Fruit fly (Drosophila melanogaster): ENCODE results near the gene Bap111.
A peak's percentile ranks its signal among the peaks of the same experiment; 100 is the strongest.

Gene Bap111

DNA sequence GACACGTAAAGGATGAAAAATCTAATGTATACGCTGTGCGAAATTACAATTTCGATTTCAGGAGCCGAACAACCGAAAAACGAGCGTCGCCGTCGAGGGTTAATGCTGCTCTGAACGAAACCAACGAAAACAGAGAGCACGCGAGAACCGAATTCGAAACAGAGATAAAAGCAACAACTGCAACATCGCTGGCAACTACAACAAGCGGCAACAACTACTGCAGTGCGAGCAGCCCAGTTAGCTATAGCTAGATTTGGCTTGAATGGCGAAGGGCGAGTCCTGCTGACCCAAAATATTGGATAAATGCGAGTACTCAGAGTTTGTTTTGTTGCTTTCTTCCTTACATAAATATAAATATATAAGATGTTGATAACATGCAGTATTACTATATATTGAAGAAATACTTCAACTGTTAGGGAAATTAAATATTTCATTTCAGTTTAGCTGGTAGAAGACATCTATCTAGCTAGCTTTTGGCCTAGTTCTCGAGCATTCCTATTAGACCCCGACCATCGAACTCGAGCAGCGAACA is 14.1 kb upstream of the Bap111 start, which contains the start of gene fend:
fend (minus strand) TSS at position 178 of the 532 bp plus-strand sequence.
- TF ChIP-seq ttk (optimal IDR thresholded peaks at IDR 0.05) (no peak), psq (optimal IDR thresholded peaks at IDR 0.05) (no peak), Sin3A (optimal IDR thresholded peaks at IDR 0.05) (no peak), Myc (optimal IDR thresholded peaks at IDR 0.05) (no peak), insv (optimal IDR thresholded peaks at IDR 0.05) (no peak), h (optimal IDR thresholded peaks at IDR 0.05) (no peak)

DNA sequence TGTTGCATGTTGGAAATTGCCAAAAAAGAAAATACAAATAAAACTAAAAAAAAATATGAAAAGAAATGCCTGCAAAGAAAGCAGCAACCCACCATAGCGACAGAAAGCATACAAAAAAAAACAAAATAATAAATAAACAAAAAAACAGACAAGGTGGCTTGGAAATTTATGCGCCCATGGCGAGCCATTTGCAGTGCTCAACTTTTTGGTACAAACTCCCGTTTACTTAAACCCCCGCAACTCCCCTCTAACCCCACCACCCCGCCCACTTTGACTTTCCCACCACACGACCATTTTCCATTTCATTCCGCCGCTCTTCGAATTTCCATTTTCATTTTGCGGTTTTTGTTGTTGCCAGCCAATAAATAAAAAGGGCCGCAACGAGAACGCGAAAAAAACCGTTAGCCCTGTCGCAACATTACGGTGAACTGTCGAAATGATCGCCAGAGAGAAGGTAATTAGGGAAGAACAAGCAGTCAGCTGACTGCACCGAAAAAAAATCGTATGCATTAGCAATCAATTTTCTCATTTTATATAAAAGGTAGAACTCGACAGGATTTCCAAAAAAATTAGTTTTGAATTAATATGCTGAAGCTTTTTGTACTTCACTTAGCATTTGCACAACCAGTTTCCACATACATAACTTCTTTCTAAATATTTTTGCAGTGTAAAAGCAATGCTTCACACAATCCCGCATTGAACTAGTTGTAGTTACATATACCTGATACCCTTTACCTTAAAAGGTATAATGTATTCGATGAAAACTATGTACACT is 12.1 kb upstream of the Bap111 start:
- no peak for TF ChIP-seq ttk (optimal IDR thresholded peaks at IDR 0.05)
- no peak for TF ChIP-seq Sin3A (optimal IDR thresholded peaks at IDR 0.05)
- TF ChIP-seq insv (optimal IDR thresholded peaks at IDR 0.05), result no peak
- no peak for TF ChIP-seq psq (optimal IDR thresholded peaks at IDR 0.05)

dm6 chrX:9139138-9139537 is 10.0 kb upstream of the Bap111 start:
- TF ChIP-seq h (optimal IDR thresholded peaks at IDR 0.05), result no peak
- no peak for TF ChIP-seq ttk (optimal IDR thresholded peaks at IDR 0.05)
- TF ChIP-seq insv (optimal IDR thresholded peaks at IDR 0.05), result no peak
- TF ChIP-seq Sin3A (optimal IDR thresholded peaks at IDR 0.05), result no peak

DNA sequence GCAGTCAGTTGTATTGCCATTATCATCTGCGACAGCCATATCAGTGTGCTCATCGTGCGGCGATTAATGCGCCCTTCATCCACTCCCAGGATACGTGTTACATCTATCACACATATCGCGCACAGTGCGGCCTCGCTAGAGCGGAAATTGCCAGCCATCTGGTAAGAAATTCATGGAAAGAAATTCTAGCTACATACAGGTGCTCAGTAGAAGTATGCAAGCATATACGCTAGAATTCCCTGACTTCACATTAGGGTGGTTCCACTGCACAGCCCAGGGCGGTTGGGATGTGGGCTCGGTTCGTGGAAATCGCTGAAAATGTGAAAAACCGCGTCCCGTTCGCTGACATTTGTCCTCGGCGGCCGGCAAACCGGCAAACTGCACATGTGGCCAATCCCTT is 7.9 kb upstream of the Bap111 start:
- TF ChIP-seq psq (optimal IDR thresholded peaks at IDR 0.05) (no peak), insv (optimal IDR thresholded peaks at IDR 0.05) (no peak), ttk (optimal IDR thresholded peaks at IDR 0.05) (no peak), h (optimal IDR thresholded peaks at IDR 0.05) (no peak), Sin3A (optimal IDR thresholded peaks at IDR 0.05) (no peak), Myc (optimal IDR thresholded peaks at IDR 0.05) (no peak)

- TF ChIP-seq h (optimal IDR thresholded peaks at IDR 0.05) (no peak), ttk (optimal IDR thresholded peaks at IDR 0.05) (no peak), Sin3A (optimal IDR thresholded peaks at IDR 0.05) (no peak), Myc (optimal IDR thresholded peaks at IDR 0.05) (no peak), insv (optimal IDR thresholded peaks at IDR 0.05) (no peak), psq (optimal IDR thresholded peaks at IDR 0.05) (no peak)
Observed at dm6 chrX:9142224-9142802, 6.8 kb upstream of the Bap111 start, which contains the start of gene CG7065. Gene CG7065, plus strand, starts transcription at chrX:9142493.

dm6 chrX:9152127-9152598 is 3.1 kb downstream of the Bap111 start:
- TF ChIP-seq insv (optimal IDR thresholded peaks at IDR 0.05), result no peak
- no peak for TF ChIP-seq psq (optimal IDR thresholded peaks at IDR 0.05)
- no peak for TF ChIP-seq h (optimal IDR thresholded peaks at IDR 0.05)
- TF ChIP-seq Myc (optimal IDR thresholded peaks at IDR 0.05), result no peak
- TF ChIP-seq Sin3A (optimal IDR thresholded peaks at IDR 0.05), result no peak
- TF ChIP-seq ttk (optimal IDR thresholded peaks at IDR 0.05), result no peak

DNA sequence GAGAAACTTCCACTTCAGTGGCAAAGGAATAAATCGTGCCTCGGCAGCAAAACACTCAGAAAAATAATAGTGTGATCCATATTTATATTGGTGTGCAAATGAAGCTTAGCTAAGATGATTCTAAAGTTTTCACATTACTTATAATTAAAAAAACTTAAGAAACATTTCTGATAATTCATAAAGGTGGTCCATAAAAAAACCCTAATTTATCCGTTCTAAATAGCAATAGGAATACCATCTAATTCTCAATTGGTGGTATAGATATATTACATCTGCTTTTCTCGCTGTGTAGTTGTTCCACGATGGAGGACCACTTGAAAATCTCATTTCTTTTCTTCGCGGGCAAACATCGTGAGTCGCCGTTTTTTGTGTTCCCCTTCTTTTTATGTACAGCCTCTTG is 6.0 kb downstream of the Bap111 start:
- TF ChIP-seq psq (optimal IDR thresholded peaks at IDR 0.05) (no peak), Sin3A (optimal IDR thresholded peaks at IDR 0.05) (no peak), insv (optimal IDR thresholded peaks at IDR 0.05) (no peak), h (optimal IDR thresholded peaks at IDR 0.05) (no peak), ttk (optimal IDR thresholded peaks at IDR 0.05) (no peak), Myc (optimal IDR thresholded peaks at IDR 0.05) (no peak)

dm6 chrX:9155715-9156387 is 6.7 kb downstream of the Bap111 start:
- TF ChIP-seq h (optimal IDR thresholded peaks at IDR 0.05) (no peak), insv (optimal IDR thresholded peaks at IDR 0.05) (no peak), ttk (optimal IDR thresholded peaks at IDR 0.05) (no peak), Myc (optimal IDR thresholded peaks at IDR 0.05) (no peak), psq (optimal IDR thresholded peaks at IDR 0.05) (no peak), Sin3A (optimal IDR thresholded peaks at IDR 0.05) (no peak)

DNA sequence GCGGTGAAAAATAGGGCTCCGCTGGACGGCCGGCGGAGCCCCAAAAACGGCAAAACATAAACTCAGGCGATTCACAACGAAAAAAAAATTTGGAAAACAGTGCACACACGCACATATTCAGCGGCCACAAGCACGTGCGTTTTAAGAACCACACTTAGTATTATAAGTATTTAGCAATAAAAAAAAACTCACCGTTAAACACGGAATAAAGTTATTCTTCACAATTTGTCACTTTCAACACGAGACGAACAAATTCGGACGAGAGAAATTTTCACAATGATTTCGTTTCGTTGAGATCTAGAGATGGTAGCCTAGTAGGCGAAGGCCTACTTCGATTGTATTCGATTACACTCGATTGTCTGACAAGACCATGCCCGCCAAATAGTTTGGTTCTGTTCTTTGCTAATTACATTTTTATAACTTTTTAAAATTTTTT is 7.3 kb downstream of the Bap111 start, which contains the start of gene His3.3B:
His3.3B (minus strand) TSS at position 282 of the 436 bp plus-strand sequence.
- TF ChIP-seq psq (optimal IDR thresholded peaks at IDR 0.05), result no peak
- no peak for TF ChIP-seq h (optimal IDR thresholded peaks at IDR 0.05)
- no peak for TF ChIP-seq insv (optimal IDR thresholded peaks at IDR 0.05)
- no peak for TF ChIP-seq Sin3A (optimal IDR thresholded peaks at IDR 0.05)
- no peak for TF ChIP-seq ttk (optimal IDR thresholded peaks at IDR 0.05)
- no peak for TF ChIP-seq Myc (optimal IDR thresholded peaks at IDR 0.05)

- no peak for TF ChIP-seq insv (optimal IDR thresholded peaks at IDR 0.05)
- peak; percentile 55 for TF ChIP-seq Sin3A (optimal IDR thresholded peaks at IDR 0.05)
- TF ChIP-seq h (optimal IDR thresholded peaks at IDR 0.05), result no peak
- no peak for TF ChIP-seq psq (optimal IDR thresholded peaks at IDR 0.05)
- no peak for TF ChIP-seq Myc (optimal IDR thresholded peaks at IDR 0.05)
Observed at dm6 chrX:9158366-9158765, 9.3 kb downstream of the Bap111 start, which contains the start of the genes Ost48 and Dlip1. Gene Ost48, minus strand, starts transcription at chrX:9158515. Gene Dlip1, plus strand, starts transcription at chrX:9158622.

DNA sequence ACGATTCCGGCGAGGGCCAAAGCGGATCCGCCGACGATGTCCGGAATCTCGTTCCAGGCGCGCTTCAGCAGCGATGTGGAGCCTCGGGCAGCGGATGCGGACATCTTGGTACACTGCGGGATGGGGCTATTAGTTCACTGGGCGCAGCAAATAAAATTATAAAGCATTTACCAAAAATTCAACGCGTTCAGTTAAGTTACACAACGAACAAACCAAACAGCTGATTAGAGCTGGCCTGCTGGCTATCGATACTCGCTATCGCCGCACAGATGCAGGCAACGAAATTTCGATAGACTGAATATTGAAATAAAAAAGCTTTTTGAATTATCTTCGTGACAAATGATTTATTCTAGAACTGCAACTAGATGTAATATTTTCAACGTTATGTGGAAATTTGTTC is 10.6 kb downstream of the Bap111 start, which contains the start of gene NdufA3:
NdufA3 (minus strand) TSS at position 317 of the 400 bp plus-strand sequence.
- TF ChIP-seq ttk (optimal IDR thresholded peaks at IDR 0.05) (no peak), Sin3A (optimal IDR thresholded peaks at IDR 0.05) (no peak), insv (optimal IDR thresholded peaks at IDR 0.05) (no peak), psq (optimal IDR thresholded peaks at IDR 0.05) (no peak), Myc (optimal IDR thresholded peaks at IDR 0.05) (no peak), h (optimal IDR thresholded peaks at IDR 0.05) (no peak)
